Fruit fly (Drosophila melanogaster) whole organism: ENCODE measurements around the gene CG31213.

Source experiments
- CG8478 ChIP-seq: fragments of >200 bp; optimal IDR thresholded peaks from 2 replicates; lab custom pipeline; 2018; ENCODE audit warnings: inconsistent platforms
- Dll ChIP-seq: fragments of >200 bp; optimal IDR thresholded peaks from 2 replicates; lab custom pipeline; 2017
- EcR ChIP-seq, 2 experiments: fragments of >200 bp; optimal IDR thresholded peaks; 2 replicates each; lab custom pipeline; 2017; ENCODE audit warnings: missing biosample characterization in 2 of 2, missing genetic modification characterization in 2 of 2, missing genetic modification reagents in 2 of 2
- pan ChIP-seq: fragments of >200 bp; optimal IDR thresholded peaks from 2 replicates; lab custom pipeline; 2017
- psq ChIP-seq: fragments of >200 bp; optimal IDR thresholded peaks from 2 replicates; lab custom pipeline; 2017
- usp ChIP-seq: fragments of >200 bp; optimal IDR thresholded peaks from 2 replicates; lab custom pipeline; 2017; ENCODE audit warnings: missing biosample characterization, missing genetic modification characterization, mixed read lengths

CG31213 gene

DNA sequence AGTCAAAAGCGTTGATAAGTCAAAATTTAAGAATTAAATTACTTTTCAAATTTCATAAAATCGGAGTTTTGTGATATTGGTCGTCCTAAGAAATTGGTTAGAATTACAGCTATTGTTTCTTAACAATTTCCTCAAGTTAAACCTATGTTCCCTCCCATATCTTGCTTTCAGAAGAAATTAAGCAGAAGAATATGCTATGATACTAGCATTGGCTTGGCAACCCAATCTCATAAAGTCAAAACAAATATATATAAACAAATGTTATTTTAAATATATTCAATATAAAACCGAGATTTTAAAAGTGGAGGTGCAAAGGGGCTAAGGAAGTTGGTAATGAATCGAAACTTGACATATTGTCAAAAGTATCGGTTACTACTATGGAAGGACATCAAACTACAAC, at the start of gene CG31213:
Gene CG31213 (plus strand): TSS at position 301 of the 400 bp plus-strand sequence.
- TF ChIP-seq CG8478: no peak

DNA sequence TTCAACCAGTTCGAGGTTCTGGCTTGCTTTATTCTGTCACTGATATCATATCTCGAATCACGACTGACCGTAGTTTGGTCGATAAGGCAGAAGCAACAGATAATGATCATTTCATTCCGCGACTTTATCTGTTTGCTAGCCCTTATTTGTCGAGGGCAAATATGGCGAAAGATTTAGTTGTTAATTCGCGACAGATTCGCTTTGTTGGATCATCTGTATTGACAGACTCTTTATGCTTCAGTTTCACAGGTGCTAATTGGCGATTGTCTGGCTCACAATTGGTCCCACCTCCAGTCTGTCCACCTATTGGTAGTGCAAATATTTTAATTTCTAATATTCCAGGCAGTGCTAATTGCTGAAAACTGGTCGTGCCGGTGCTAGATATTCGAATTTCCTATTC, 48.4 kb upstream of the CG31213 start:
- TF ChIP-seq EcR (GFP tag; optimal IDR thresholded peaks at IDR 0.05; lab: Kevin White, UChicago): no peak
- TF ChIP-seq usp (GFP tag; lab: Kevin White, UChicago): no peak
- TF ChIP-seq psq (lab: Kevin White, UChicago): no peak

DNA sequence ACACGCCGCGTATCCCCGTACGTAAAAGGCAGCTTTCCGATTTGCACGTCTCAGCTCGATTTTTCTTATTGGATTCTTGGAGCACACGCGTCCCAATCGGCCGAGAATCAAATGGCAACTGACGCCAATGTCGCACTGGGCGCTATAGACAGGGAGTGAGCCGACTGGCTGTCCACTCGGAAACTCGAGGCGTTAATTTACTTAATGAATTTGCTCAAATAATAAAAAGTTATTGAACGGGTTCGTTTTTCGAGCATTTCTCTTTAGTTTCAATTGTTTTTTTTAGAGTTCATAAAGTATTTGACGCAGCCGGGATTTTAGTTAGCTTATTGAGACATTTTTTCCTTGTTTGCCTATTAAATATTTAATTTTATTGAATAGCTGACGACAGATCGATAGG, 47.4 kb upstream of the CG31213 start, which contains the start of gene CG4462:
Gene CG4462 (minus strand): TSS at position 101 of the 400 bp plus-strand sequence.
- TF ChIP-seq EcR (GFP tag; optimal IDR thresholded peaks at IDR 0.05; lab: Kevin White, UChicago): no peak
- TF ChIP-seq CG8478: no peak
- no peak for TF ChIP-seq usp (GFP tag; lab: Kevin White, UChicago)

DNA sequence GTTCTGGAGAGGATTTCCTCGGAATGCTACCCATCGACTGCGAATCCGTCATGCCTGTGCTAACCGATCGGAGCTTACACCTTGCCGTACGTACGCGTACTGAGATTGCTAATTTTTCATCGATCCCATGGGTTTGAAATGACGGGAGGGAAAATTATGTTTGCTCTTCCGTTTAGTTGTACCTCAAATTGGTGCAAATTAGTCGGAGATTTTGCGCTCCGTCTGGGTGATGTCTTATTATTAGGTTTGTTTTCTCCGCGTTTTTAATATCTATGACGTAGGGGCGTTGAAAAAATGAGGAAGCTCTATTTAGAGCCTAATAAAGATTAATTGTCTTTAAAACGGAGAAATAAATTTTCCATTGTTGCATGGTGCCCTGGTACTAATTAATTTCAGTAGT, 44.2 kb upstream of the CG31213 start, which contains the start of gene CG4459:
Gene CG4459 (minus strand): TSS at position 101 of the 400 bp plus-strand sequence.
- TF ChIP-seq EcR (GFP tag; optimal IDR thresholded peaks at IDR 0.05; lab: Kevin White, UChicago) (no peak), CG8478 (no peak), usp (GFP tag; lab: Kevin White, UChicago) (no peak), Dll (lab: Kevin White, UChicago) (no peak), pan (lab: Kevin White, UChicago) (no peak), psq (lab: Kevin White, UChicago) (no peak)

DNA sequence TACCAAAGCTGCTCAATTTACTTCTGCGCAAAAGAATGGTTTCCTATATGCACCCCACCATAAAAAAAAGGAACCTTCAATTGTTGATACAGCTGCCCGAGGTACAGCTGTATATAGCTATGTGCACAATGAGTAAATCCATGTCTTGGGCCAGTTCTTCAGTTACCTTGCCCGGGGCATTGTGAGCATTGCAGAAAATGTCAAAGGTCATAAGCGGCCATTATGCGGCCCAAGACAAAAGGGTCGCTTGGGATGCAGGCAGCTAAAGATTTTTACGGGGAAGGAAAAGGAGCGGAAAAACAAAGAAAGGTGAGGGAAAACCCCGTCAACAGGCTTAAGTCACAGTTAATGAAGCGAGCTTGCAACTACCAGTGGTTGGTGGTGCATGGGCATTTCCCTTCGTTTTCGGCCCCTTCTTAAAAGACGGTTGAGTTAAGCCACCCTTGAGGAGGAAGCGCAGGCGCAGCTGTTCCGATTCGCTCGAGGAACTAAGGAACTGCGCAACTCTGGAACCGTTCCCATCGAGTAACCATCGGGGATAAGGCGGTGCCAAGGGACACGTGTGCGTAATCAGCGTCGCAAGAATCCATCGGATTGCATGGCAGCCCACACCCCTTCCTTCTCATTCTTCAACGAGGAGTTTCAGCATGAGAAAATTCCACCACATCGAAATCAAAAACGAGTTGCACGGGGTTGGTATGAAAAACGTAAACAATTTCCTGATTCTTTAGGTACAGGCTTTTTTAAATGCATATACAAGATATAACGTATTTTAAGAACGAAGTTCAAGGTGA, 41.6 kb upstream of the CG31213 start:
- no peak for TF ChIP-seq usp (GFP tag; lab: Kevin White, UChicago)
- TF ChIP-seq EcR (GFP tag; optimal IDR thresholded peaks at IDR 0.05; lab: Kevin White, UChicago): no peak
- TF ChIP-seq Dll (lab: Kevin White, UChicago): no peak
- TF ChIP-seq CG8478: no peak

DNA sequence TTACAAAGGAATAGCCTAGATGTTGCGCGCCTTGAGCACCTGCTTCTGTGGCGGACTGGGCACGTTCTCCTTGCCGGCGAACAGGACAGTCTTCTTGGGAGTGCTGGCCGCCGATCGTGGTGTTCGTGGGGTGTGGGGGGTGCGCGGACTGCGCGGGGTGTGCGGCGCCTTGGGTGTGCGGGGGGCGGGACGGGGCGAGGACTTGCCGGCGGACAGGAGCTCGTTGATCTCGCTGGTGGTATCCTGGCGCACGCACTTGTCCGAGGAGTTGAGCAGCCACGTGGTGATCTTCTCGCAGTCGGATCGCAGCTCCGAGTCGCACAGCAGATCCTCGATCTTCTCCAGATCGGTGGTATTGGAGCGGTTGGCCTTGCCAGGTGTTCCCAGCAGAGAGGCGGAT, 40.5 kb upstream of the CG31213 start:
- TF ChIP-seq usp (GFP tag; lab: Kevin White, UChicago) (no peak), psq (lab: Kevin White, UChicago) (no peak), pan (lab: Kevin White, UChicago) (no peak), Dll (lab: Kevin White, UChicago) (no peak), EcR (GFP tag; optimal IDR thresholded peaks at IDR 0.05; lab: Kevin White, UChicago) (no peak), CG8478 (no peak)

DNA sequence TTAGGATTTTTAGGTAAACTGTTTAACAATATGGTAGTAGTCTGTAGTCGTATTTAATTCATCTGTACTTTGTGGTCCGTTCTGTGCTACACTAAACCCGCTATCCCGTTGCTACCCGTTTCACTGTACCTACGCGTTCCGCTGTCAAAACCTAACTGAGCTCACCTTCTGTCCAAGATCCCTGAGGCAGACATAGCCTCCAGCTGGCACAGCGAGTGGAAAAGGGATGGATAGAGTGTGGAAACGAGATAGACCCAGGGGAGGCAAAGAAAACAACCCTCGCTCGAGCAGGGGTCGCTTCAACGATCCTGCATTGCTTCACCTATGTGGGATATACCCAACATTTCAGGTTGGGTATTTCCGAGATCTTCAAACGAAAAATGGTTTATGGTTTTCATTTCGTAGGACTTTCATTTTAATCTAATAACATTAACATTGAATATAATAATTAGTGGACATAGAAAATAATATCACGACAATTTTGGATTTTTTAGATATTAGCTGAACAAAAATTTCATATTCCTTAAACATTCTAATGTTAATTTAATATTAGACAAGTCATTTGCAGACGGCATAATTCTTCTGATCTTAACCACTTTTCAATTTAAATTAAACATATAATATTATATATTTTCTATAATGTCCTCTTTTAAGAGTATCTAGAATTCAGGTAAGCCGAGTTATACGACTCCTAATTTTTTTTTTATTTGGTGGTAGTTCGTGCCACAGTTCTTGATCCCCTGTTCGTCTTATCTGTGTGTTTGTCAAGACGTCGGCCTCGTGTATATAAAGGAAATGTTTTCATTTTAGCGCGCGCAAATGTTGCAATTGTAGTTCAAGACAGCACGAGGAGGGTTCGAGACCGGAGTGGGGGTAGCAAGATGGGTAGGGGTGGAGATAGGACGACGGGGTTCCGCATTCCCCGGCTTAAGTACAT, 37.6 kb upstream of the CG31213 start, which contains the start of gene mira:
Gene mira (minus strand): TSS at position 281 of the 937 bp plus-strand sequence.
- no peak for TF ChIP-seq CG8478
- no peak for TF ChIP-seq psq (lab: Kevin White, UChicago)
- no peak for TF ChIP-seq pan (lab: Kevin White, UChicago)
- TF ChIP-seq EcR (GFP tag; optimal IDR thresholded peaks at IDR 0.05; lab: Kevin White, UChicago): no peak

DNA sequence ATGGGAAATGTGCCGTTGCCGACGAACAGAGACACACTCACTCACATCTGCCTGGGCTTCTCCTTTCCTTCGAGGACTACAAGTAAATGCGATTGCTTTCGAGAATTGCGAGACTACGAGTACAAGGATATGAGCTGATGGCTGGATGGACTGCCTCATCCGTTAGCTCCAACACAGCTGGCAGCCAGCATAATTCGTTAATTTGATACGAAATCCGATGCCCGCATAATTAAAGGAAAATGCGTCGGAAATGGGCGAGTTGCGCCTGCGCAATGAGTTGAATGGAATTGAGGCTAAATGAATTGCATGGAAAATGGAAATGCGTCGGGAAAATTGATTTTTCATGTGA, 36.9 kb upstream of the CG31213 start:
- TF ChIP-seq pan (lab: Kevin White, UChicago) (no peak), CG8478 (no peak), psq (lab: Kevin White, UChicago) (no peak), usp (GFP tag; lab: Kevin White, UChicago) (no peak), Dll (lab: Kevin White, UChicago) (no peak), EcR (GFP tag; optimal IDR thresholded peaks at IDR 0.05; lab: Kevin White, UChicago) (no peak)

DNA sequence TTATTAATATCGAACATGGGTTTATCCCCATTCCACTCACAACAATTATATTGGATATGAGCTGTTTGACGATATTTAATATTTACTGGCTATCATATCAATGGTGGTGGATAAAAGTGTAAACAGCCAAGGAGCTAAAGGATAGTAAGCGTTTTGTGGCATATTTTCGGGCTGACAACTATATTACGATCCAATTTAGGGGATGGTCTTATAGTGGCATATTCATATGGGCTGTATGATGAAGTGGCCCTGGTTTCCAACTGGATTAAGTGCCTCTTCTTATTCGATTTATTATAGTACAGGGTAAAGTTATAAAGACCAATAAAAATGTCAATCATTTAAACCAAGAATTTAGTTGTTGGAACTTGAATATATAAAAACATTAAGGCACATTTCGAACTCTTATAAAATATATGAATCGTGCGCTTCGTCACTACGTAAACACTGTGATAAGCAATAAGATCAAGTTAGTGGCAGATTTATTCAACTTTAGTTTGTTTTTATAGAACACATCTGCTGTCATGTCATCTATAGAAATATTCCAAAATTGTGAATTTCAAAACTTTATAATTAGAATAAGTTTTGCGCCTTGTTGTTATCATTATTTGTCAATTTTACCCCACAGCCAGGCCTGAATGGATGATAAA, 33.6 kb upstream of the CG31213 start:
- TF ChIP-seq pan (lab: Kevin White, UChicago): no peak
- TF ChIP-seq EcR (GFP tag; optimal IDR thresholded peaks at IDR 0.05; lab: Kevin White, UChicago): no peak
- TF ChIP-seq usp (GFP tag; lab: Kevin White, UChicago): no peak
- TF ChIP-seq Dll (lab: Kevin White, UChicago): no peak
- no peak for TF ChIP-seq CG8478
- TF ChIP-seq psq (lab: Kevin White, UChicago): no peak

DNA sequence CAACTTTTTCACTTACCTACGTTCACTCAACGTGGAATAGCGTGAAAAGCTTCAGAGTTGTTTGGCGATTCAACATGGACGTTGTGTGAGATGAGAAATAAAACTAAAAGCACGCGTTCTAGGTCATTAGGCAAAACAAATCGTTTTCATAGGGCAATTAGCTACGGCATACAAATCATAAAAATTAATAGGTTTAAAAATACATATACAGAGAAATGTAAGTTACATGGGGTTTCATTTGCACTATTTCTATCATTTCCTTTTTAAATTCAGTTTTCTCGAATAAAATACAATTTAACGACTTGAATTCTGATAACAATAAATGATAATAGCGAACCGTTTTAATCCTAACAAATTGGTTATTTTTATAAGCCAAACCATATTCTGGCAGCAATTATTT, 30.4 kb upstream of the CG31213 start, which contains the start of gene CG46042:
Gene CG46042 (minus strand): TSS at position 101 of the 400 bp plus-strand sequence.
- TF ChIP-seq CG8478 (no peak), psq (lab: Kevin White, UChicago) (no peak), EcR (GFP tag; optimal IDR thresholded peaks at IDR 0.05; lab: Kevin White, UChicago) (no peak), Dll (lab: Kevin White, UChicago) (no peak), usp (GFP tag; lab: Kevin White, UChicago) (no peak), pan (lab: Kevin White, UChicago) (no peak)

DNA sequence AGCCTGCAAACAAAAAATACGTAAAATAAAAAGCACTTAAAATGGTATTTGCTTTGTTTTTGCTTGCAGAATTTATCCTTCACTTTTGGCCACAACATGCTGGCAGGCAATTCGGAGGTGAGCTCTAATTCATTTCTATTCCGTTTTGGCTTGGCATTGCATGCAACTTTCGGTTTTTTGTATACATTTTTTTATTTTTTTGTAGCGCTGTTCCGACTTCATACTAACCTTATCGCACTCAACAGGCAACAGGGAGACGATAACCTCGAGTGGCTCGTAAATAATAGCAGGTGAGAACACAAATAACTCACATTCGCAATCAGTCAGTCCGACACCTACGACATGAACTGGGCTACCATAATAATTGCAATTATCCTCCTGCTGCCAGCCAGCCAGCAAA, 24.6 kb upstream of the CG31213 start, which contains the start of gene CG4783:
Gene CG4783 (plus strand): TSS at position 301 of the 400 bp plus-strand sequence.
- no peak for TF ChIP-seq usp (GFP tag; lab: Kevin White, UChicago)
- TF ChIP-seq Dll (lab: Kevin White, UChicago): no peak
- TF ChIP-seq pan (lab: Kevin White, UChicago): no peak
- TF ChIP-seq psq (lab: Kevin White, UChicago): no peak
- no peak for TF ChIP-seq EcR (GFP tag; optimal IDR thresholded peaks at IDR 0.05; lab: Kevin White, UChicago)
- no peak for TF ChIP-seq CG8478
